Worm (Caenorhabditis elegans) whole organism, L3 larva: Measurements from ENCODE around the gene rsr-2.

Experiments
- R02D3.7 ChIP-seq: fragments of 150-350 bp; optimal IDR thresholded peaks from 2 replicates; lab custom pipeline; 2014; ENCODE audit warnings: missing biosample characterization, missing genetic modification characterization
- aly-2 ChIP-seq: fragments of 150-350 bp; optimal IDR thresholded peaks from 2 replicates; lab custom pipeline; 2014; ENCODE audit warnings: missing biosample characterization, missing genetic modification characterization
- ama-1 ChIP-seq: fragments of 150-350 bp; optimal IDR thresholded peaks from 2 replicates; lab custom pipeline; 2018
- ceh-28 ChIP-seq: fragments of 150-350 bp; optimal IDR thresholded peaks from 2 replicates; lab custom pipeline; 2014; ENCODE audit warnings: missing biosample characterization, missing genetic modification reagents, missing genetic modification characterization
- ceh-9 ChIP-seq: sonication (generic microtip); optimal IDR thresholded peaks from 2 replicates; lab custom pipeline; 2018; ENCODE audit warnings: missing biosample characterization, missing genetic modification characterization
- daf-12 ChIP-seq: fragments of 150-350 bp; optimal IDR thresholded peaks from 2 replicates; lab custom pipeline; 2014; ENCODE audit warnings: missing biosample characterization, missing genetic modification reagents, missing genetic modification characterization
- egl-27 ChIP-seq: sonication (generic microtip); optimal IDR thresholded peaks from 4 replicates; lab custom pipeline; 2017; ENCODE audit warnings: missing biosample characterization, missing genetic modification reagents, missing genetic modification characterization
- egl-5 ChIP-seq: fragments of 150-350 bp; optimal IDR thresholded peaks from 2 replicates; lab custom pipeline; 2017; ENCODE audit warnings: missing biosample characterization, missing genetic modification reagents, missing genetic modification characterization, inconsistent platforms
- elt-2 ChIP-seq: sonication (generic microtip); optimal IDR thresholded peaks from 2 replicates; lab custom pipeline; 2016; ENCODE audit warnings: missing genetic modification reagents, mild to moderate bottlenecking, missing genetic modification characterization, missing compliant biosample characterization
- elt-3 ChIP-seq, 3 experiments: fragments of 150-350 bp in 1 of 3; sonication (generic microtip) in 2 of 3; optimal IDR thresholded peaks; 2 replicates in 2 of 3; 4 replicates in 1 of 3; lab custom pipeline; 2014 to 2017; ENCODE audit warnings: missing biosample characterization in 3 of 3, missing genetic modification characterization in 3 of 3
- fkh-10 ChIP-seq: sonication (generic microtip); optimal IDR thresholded peaks from 2 replicates; lab custom pipeline; 2017; ENCODE audit warnings: missing biosample characterization, missing genetic modification reagents, missing genetic modification characterization
- fkh-2 ChIP-seq: fragments of 150-350 bp; optimal IDR thresholded peaks from 2 replicates; lab custom pipeline; 2014; ENCODE audit warnings: missing biosample characterization, missing genetic modification reagents, missing genetic modification characterization
- fos-1 ChIP-seq: fragments of 150-350 bp; optimal IDR thresholded peaks from 2 replicates; lab custom pipeline; 2014; ENCODE audit warnings: missing biosample characterization, missing genetic modification characterization
- hmg-11 ChIP-seq: sonication (generic microtip); optimal IDR thresholded peaks from 2 replicates; lab custom pipeline; 2016; ENCODE audit warnings: missing genetic modification characterization, missing compliant biosample characterization
- jun-1 ChIP-seq: fragments of 150-350 bp; optimal IDR thresholded peaks from 2 replicates; lab custom pipeline; 2014; ENCODE audit warnings: missing biosample characterization, missing genetic modification reagents, missing genetic modification characterization
- lin-15B ChIP-seq: fragments of 150-350 bp; optimal IDR thresholded peaks from 2 replicates; lab custom pipeline; 2014; ENCODE audit warnings: missing biosample characterization, missing genetic modification characterization
- mdl-1 ChIP-seq: fragments of 150-350 bp; optimal IDR thresholded peaks from 2 replicates; lab custom pipeline; 2014; ENCODE audit warnings: missing biosample characterization, missing genetic modification characterization
- mml-1 ChIP-seq: fragments of 150-350 bp; sonication (generic microtip); optimal IDR thresholded peaks from 3 replicates; lab custom pipeline; 2014; ENCODE audit warnings: missing biosample characterization, missing genetic modification characterization
- nfya-1 ChIP-seq: sonication (generic microtip); optimal IDR thresholded peaks from 2 replicates; lab custom pipeline; 2017; ENCODE audit warnings: missing genetic modification characterization, mild to moderate bottlenecking, missing compliant biosample characterization, antibody characterized with exemption, moderate library complexity; ENCODE audit not compliant: insufficient read depth
- nhr-11 ChIP-seq: fragments of 150-350 bp; optimal IDR thresholded peaks from 2 replicates; lab custom pipeline; 2014; ENCODE audit warnings: missing biosample characterization, missing genetic modification characterization
- nhr-12 ChIP-seq: fragments of 150-350 bp; optimal IDR thresholded peaks from 2 replicates; lab custom pipeline; 2014; ENCODE audit warnings: missing biosample characterization, missing genetic modification characterization
- nhr-23 ChIP-seq: fragments of 150-350 bp; optimal IDR thresholded peaks from 2 replicates; lab custom pipeline; 2014; ENCODE audit warnings: missing biosample characterization, missing genetic modification reagents, missing genetic modification characterization
- nhr-237 ChIP-seq: fragments of 150-350 bp; optimal IDR thresholded peaks from 2 replicates; lab custom pipeline; 2014; ENCODE audit warnings: missing biosample characterization, missing genetic modification characterization
- nhr-25 ChIP-seq: sonication (generic microtip); optimal IDR thresholded peaks from 2 replicates; lab custom pipeline; 2017; ENCODE audit warnings: missing biosample characterization, missing genetic modification characterization
- nhr-28 ChIP-seq: fragments of 150-350 bp; optimal IDR thresholded peaks from 2 replicates; lab custom pipeline; 2014; ENCODE audit warnings: missing biosample characterization, missing genetic modification characterization
- nhr-43 ChIP-seq: sonication (generic microtip); optimal IDR thresholded peaks from 2 replicates; lab custom pipeline; 2016; ENCODE audit warnings: mild to moderate bottlenecking, missing genetic modification characterization, missing compliant biosample characterization; ENCODE audit not compliant: poor library complexity, severe bottlenecking
- nhr-76 ChIP-seq: fragments of 150-350 bp; sonication (generic microtip); optimal IDR thresholded peaks from 5 replicates; lab custom pipeline; 2014; ENCODE audit warnings: missing biosample characterization, missing genetic modification characterization
- nhr-77 ChIP-seq: fragments of 150-350 bp; optimal IDR thresholded peaks from 2 replicates; lab custom pipeline; 2014; ENCODE audit warnings: missing biosample characterization, missing genetic modification characterization
- pha-4 ChIP-seq: fragments of 150-350 bp; optimal IDR thresholded peaks from 2 replicates; lab custom pipeline; 2014; ENCODE audit warnings: missing biosample characterization, missing genetic modification reagents, missing genetic modification characterization
- pqm-1 ChIP-seq: fragments of 150-350 bp; optimal IDR thresholded peaks from 2 replicates; lab custom pipeline; 2017; ENCODE audit warnings: missing biosample characterization, missing genetic modification characterization, inconsistent platforms
- skn-1 ChIP-seq: fragments of 150-350 bp; optimal IDR thresholded peaks from 2 replicates; lab custom pipeline; 2014; ENCODE audit warnings: missing biosample characterization, missing genetic modification characterization
- tbx-2 ChIP-seq: sonication (generic microtip); optimal IDR thresholded peaks from 2 replicates; lab custom pipeline; 2016; ENCODE audit warnings: mild to moderate bottlenecking, missing genetic modification characterization, missing compliant biosample characterization
- unc-62 ChIP-seq: fragments of 150-350 bp; sonication (generic microtip); optimal IDR thresholded peaks from 4 replicates; lab custom pipeline; 2014; ENCODE audit warnings: missing biosample characterization, missing genetic modification reagents, missing genetic modification characterization
- zag-1 ChIP-seq: fragments of 150-350 bp; optimal IDR thresholded peaks from 2 replicates; lab custom pipeline; 2014; ENCODE audit warnings: missing biosample characterization, missing genetic modification characterization
- ztf-11 ChIP-seq: fragments of 150-350 bp; optimal IDR thresholded peaks from 2 replicates; lab custom pipeline; 2014; ENCODE audit warnings: missing biosample characterization, missing genetic modification characterization
- ztf-4 ChIP-seq: fragments of 150-350 bp; optimal IDR thresholded peaks from 2 replicates; lab custom pipeline; 2014; ENCODE audit warnings: missing biosample characterization, missing genetic modification characterization

Gene rsr-2

ce11 chrII:12241792-12242191 lies 16.6 kb downstream of the rsr-2 start:
- TF ChIP-seq ceh-28 (tag; lab: Kevin White, UChicago), result peak; percentile 76
- TF ChIP-seq elt-3 (tag; optimal IDR thresholded peaks at IDR 0.05; lab: Kevin White, UChicago), result no peak

ce11 chrII:12242551-12242950 lies 17.4 kb downstream of the rsr-2 start, which contains the start of gene Y57A10A.24:
Y57A10A.24 (plus strand) TSS chrII:12242946.
- no peak for TF ChIP-seq aly-2 (tag; lab: Kevin White, UChicago)
- TF ChIP-seq nfya-1 (tag; lab: Kevin White, UChicago), result no peak
- no peak for TF ChIP-seq pqm-1
- no peak for TF ChIP-seq elt-3 (tag; optimal IDR thresholded peaks at IDR 0.05; lab: Kevin White, UChicago)
- TF ChIP-seq pha-4, result no peak
- TF ChIP-seq ztf-11 (tag; lab: Kevin White, UChicago), result no peak
- no peak for TF ChIP-seq nhr-77 (tag; lab: Kevin White, UChicago)
- TF ChIP-seq ztf-4 (tag; lab: Kevin White, UChicago), result no peak
- no peak for TF ChIP-seq fos-1
- TF ChIP-seq fkh-10 (GFP tag; lab: Kevin White, UChicago), result no peak
- no peak for TF ChIP-seq hmg-11 (tag; lab: Kevin White, UChicago)
- TF ChIP-seq nhr-25, result no peak
- TF ChIP-seq nhr-12 (tag; lab: Kevin White, UChicago), result no peak
- TF ChIP-seq ceh-9 (tag; lab: Kevin White, UChicago), result no peak
- TF ChIP-seq unc-62 (GFP tag; lab: Kevin White, UChicago), result no peak
- TF ChIP-seq egl-27 (tag; lab: Kevin White, UChicago), result no peak
- TF ChIP-seq R02D3.7, result no peak
- no peak for TF ChIP-seq nhr-76 (tag; lab: Kevin White, UChicago)
- TF ChIP-seq mdl-1 (tag; lab: Kevin White, UChicago), result no peak

ce11 chrII:12249042-12249441 lies 23.9 kb downstream of the rsr-2 start, which contains the start of gene tag-276:
tag-276 (minus strand) TSS chrII:12249142.
- no peak for TF ChIP-seq nhr-76 (tag; lab: Kevin White, UChicago)
- TF ChIP-seq ceh-28 (tag; lab: Kevin White, UChicago), result no peak
- TF ChIP-seq nhr-11 (tag; lab: Kevin White, UChicago), result no peak
- TF ChIP-seq, all 47 proteins: peak for 0

- peak; percentile 13 for TF ChIP-seq hmg-11 (tag; lab: Kevin White, UChicago)
- TF ChIP-seq nhr-43, result no peak
- TF ChIP-seq ceh-9 (tag; lab: Kevin White, UChicago), result no peak
- TF ChIP-seq zag-1 (tag; lab: Kevin White, UChicago), result no peak
- no peak for TF ChIP-seq nhr-23 (tag; lab: Kevin White, UChicago)
- TF ChIP-seq ceh-28 (tag; lab: Kevin White, UChicago), result peak; percentile 98
- no peak for TF ChIP-seq nhr-12 (tag; lab: Kevin White, UChicago)
- no peak for TF ChIP-seq nhr-28 (tag; lab: Kevin White, UChicago)
- TF ChIP-seq fkh-10 (GFP tag; lab: Kevin White, UChicago), result no peak
- TF ChIP-seq unc-62 (GFP tag; lab: Kevin White, UChicago), result no peak
- no peak for TF ChIP-seq skn-1 (tag; lab: Kevin White, UChicago)
- TF ChIP-seq egl-5, result no peak
- TF ChIP-seq ztf-11 (tag; lab: Kevin White, UChicago), result no peak
- TF ChIP-seq fkh-2 (tag; lab: Kevin White, UChicago), result no peak
- TF ChIP-seq, all 47 proteins: peak for 2
Measured at ce11 chrII:12255545-12256233, 30.5 kb downstream of the rsr-2 start.

- TF ChIP-seq pqm-1, result no peak
- TF ChIP-seq tbx-2 (tag; lab: Kevin White, UChicago), result no peak
- TF ChIP-seq ama-1, result no peak
- TF ChIP-seq daf-12 (tag; lab: Kevin White, UChicago), result no peak
- no peak for TF ChIP-seq nhr-25
- TF ChIP-seq zag-1 (tag; lab: Kevin White, UChicago), result no peak
- no peak for TF ChIP-seq ceh-28 (tag; lab: Kevin White, UChicago)
- no peak for TF ChIP-seq lin-15B (tag; lab: Kevin White, UChicago)
- TF ChIP-seq nfya-1 (tag; lab: Kevin White, UChicago), result no peak
- TF ChIP-seq nhr-28 (tag; lab: Kevin White, UChicago), result no peak
- no peak for TF ChIP-seq nhr-237
- TF ChIP-seq ceh-9 (tag; lab: Kevin White, UChicago), result no peak
- no peak for TF ChIP-seq elt-2 (tag; lab: Kevin White, UChicago)
- no peak for TF ChIP-seq nhr-11 (tag; lab: Kevin White, UChicago)
- TF ChIP-seq jun-1 (tag; lab: Kevin White, UChicago), result no peak
- no peak for TF ChIP-seq mml-1 (tag; lab: Kevin White, UChicago)
Measured at ce11 chrII:12256528-12256927, 31.4 kb downstream of the rsr-2 start, which contains the start of gene parn-2. parn-2 (minus strand) TSS chrII:12256628.
